Fruit fly (Drosophila melanogaster) Kc167 (cell line): Measurements from ENCODE around the gene CG7115.

Experiments
- Myc ChIP-seq: fragments of >200 bp; optimal IDR thresholded peaks from 2 replicates; lab custom pipeline; 2017; ENCODE audit warnings: missing external identifiers
- Sin3A ChIP-seq: fragments of >200 bp; optimal IDR thresholded peaks from 2 replicates; lab custom pipeline; 2018; ENCODE audit warnings: missing external identifiers
- h ChIP-seq: fragments of >200 bp; optimal IDR thresholded peaks from 3 replicates; lab custom pipeline; 2018; ENCODE audit warnings: missing external identifiers
- insv ChIP-seq: fragments of >200 bp; optimal IDR thresholded peaks from 3 replicates; lab custom pipeline; 2018; ENCODE audit warnings: missing external identifiers
- psq ChIP-seq: fragments of >200 bp; optimal IDR thresholded peaks from 2 replicates; lab custom pipeline; 2017; ENCODE audit warnings: missing external identifiers
- ttk ChIP-seq: sonication (Bioruptor generic); optimal IDR thresholded peaks from 2 replicates; lab custom pipeline; 2017; ENCODE audit warnings: missing external identifiers

CG7115 gene

dm6 chr2L:7794689-7795475 lies 26.1 kb upstream of the CG7115 start:
- TF ChIP-seq Sin3A (lab: Kevin White, UChicago) (no peak), Myc (lab: Kevin White, UChicago) (no peak), ttk (no peak), psq (no peak), h (no peak), insv (lab: Kevin White, UChicago) (no peak)

dm6 chr2L:7795859-7796258 lies 25.1 kb upstream of the CG7115 start, which contains the start of gene LKRSDH:
Gene LKRSDH (minus strand): TSS chr2L:7795959.
- no peak for TF ChIP-seq ttk
- TF ChIP-seq h: no peak
- no peak for TF ChIP-seq Sin3A (lab: Kevin White, UChicago)
- no peak for TF ChIP-seq insv (lab: Kevin White, UChicago)
- no peak for TF ChIP-seq psq
- TF ChIP-seq Myc (lab: Kevin White, UChicago): no peak

dm6 chr2L:7799804-7800433 lies 21.0 kb upstream of the CG7115 start, which contains the start of the genes Herp and r2d2:
Gene Herp (minus strand): TSS chr2L:7800058.
Gene r2d2 (plus strand): TSS chr2L:7800147.
- TF ChIP-seq insv (lab: Kevin White, UChicago) (no peak), ttk (no peak), Sin3A (lab: Kevin White, UChicago) (no peak), h (no peak), psq (no peak), Myc (lab: Kevin White, UChicago) (no peak)

- no peak for TF ChIP-seq psq
Measured at dm6 chr2L:7807563-7807962, 13.4 kb upstream of the CG7115 start.

dm6 chr2L:7808886-7809698 lies 11.9 kb upstream of the CG7115 start:
- TF ChIP-seq Myc (lab: Kevin White, UChicago) (no peak), h (no peak), insv (lab: Kevin White, UChicago) (no peak), psq (no peak), ttk (no peak), Sin3A (lab: Kevin White, UChicago) (no peak)

- TF ChIP-seq ttk: no peak
- no peak for TF ChIP-seq Sin3A (lab: Kevin White, UChicago)
- no peak for TF ChIP-seq Myc (lab: Kevin White, UChicago)
Measured at dm6 chr2L:7809699-7810088, 11.3 kb upstream of the CG7115 start.

dm6 chr2L:7810519-7810918 lies 10.4 kb upstream of the CG7115 start, which contains the start of gene Cdc14:
Gene Cdc14 (minus strand): TSS chr2L:7810703.
- TF ChIP-seq ttk (no peak), Sin3A (lab: Kevin White, UChicago) (no peak), h (no peak), psq (no peak), insv (lab: Kevin White, UChicago) (no peak), Myc (lab: Kevin White, UChicago) (no peak)

dm6 chr2L:7811249-7812002 lies 9.5 kb upstream of the CG7115 start, which contains the start of gene LanB1:
Gene LanB1 (plus strand): TSS chr2L:7811438.
- no peak for TF ChIP-seq Myc (lab: Kevin White, UChicago)
- TF ChIP-seq insv (lab: Kevin White, UChicago): no peak
- TF ChIP-seq psq: no peak
- TF ChIP-seq h: no peak
- TF ChIP-seq ttk: no peak
- TF ChIP-seq Sin3A (lab: Kevin White, UChicago): no peak

- TF ChIP-seq psq (no peak), Sin3A (lab: Kevin White, UChicago) (no peak), Myc (lab: Kevin White, UChicago) (no peak), h (no peak), ttk (no peak), insv (lab: Kevin White, UChicago) (no peak)
Measured at dm6 chr2L:7812555-7813339, 8.2 kb upstream of the CG7115 start.

dm6 chr2L:7813357-7813756 lies 7.6 kb upstream of the CG7115 start:
- TF ChIP-seq psq: no peak
- no peak for TF ChIP-seq insv (lab: Kevin White, UChicago)
- TF ChIP-seq Myc (lab: Kevin White, UChicago): no peak
- TF ChIP-seq h: no peak
- no peak for TF ChIP-seq Sin3A (lab: Kevin White, UChicago)
- TF ChIP-seq ttk: no peak

dm6 chr2L:7820408-7820807 lies 543 bp upstream of the CG7115 start:
- TF ChIP-seq Sin3A (lab: Kevin White, UChicago): no peak
- no peak for TF ChIP-seq Myc (lab: Kevin White, UChicago)
- TF ChIP-seq h: no peak
